Fruit fly (Drosophila melanogaster) whole organism, embryonic: ENCODE measurements around the gene CG3078.

ENCODE experiments used
- CG10654 ChIP-seq: fragments of 200-800 bp; sonication (Bioruptor generic); optimal IDR thresholded peaks from 2 replicates; lab custom pipeline; 2016; ENCODE audit warnings: missing biosample characterization, missing genetic modification characterization
- CG12155 ChIP-seq: fragments of 200-800 bp; sonication (Bioruptor generic); optimal IDR thresholded peaks from 3 replicates; lab custom pipeline; 2016; ENCODE audit warnings: missing biosample characterization, missing genetic modification characterization
- CG13287 ChIP-seq: fragments of 200-800 bp; sonication (Bioruptor generic); IDR thresholded peaks from 2 replicates; pipeline ENCODE4 v1.3.6; 2022; ENCODE audit warnings: missing biosample characterization, missing genetic modification characterization; ENCODE audit not compliant: partially characterized antibody
- CG18011 ChIP-seq: fragments of 200-800 bp; sonication (Bioruptor generic); optimal IDR thresholded peaks from 2 replicates; lab custom pipeline; 2017; ENCODE audit warnings: missing biosample characterization, missing genetic modification characterization, mild to moderate bottlenecking, moderate library complexity, missing genotype
- CG1832 ChIP-seq: fragments of 200-800 bp; sonication (Bioruptor generic); optimal IDR thresholded peaks from 2 replicates; lab custom pipeline; 2017; ENCODE audit warnings: missing biosample characterization, mild to moderate bottlenecking, missing genetic modification characterization, inconsistent platforms
- CG2116 ChIP-seq: fragments of 200-800 bp; sonication (Bioruptor generic); optimal IDR thresholded peaks from 3 replicates; lab custom pipeline; 2018; ENCODE audit warnings: missing biosample characterization, mild to moderate bottlenecking, missing genetic modification characterization
- CG3726 ChIP-seq: fragments of 200-800 bp; sonication (Bioruptor generic); IDR thresholded peaks from 3 replicates; pipeline ENCODE4, ENCODE4 v1.3.6; 2022; ENCODE audit warnings: missing biosample characterization, missing genetic modification characterization
- CG4360 ChIP-seq: fragments of 200-800 bp; sonication (Bioruptor generic); IDR thresholded peaks from 2 replicates; pipeline ENCODE4 v1.3.6; 2022; ENCODE audit warnings: missing biosample characterization, missing genetic modification characterization
- CG4854 ChIP-seq: fragments of 200-800 bp; sonication (Bioruptor generic); optimal IDR thresholded peaks from 2 replicates; lab custom pipeline; 2016; ENCODE audit warnings: missing biosample characterization, missing genetic modification characterization, inconsistent platforms
- CG5180 ChIP-seq: fragments of 200-800 bp; sonication (Bioruptor generic); optimal IDR thresholded peaks from 3 replicates; lab custom pipeline; 2017; ENCODE audit warnings: missing biosample characterization, missing genetic modification characterization, mild to moderate bottlenecking, moderate library complexity, missing genetic modification reagents
- CG8388 ChIP-seq: fragments of 200-800 bp; sonication (Bioruptor generic); optimal IDR thresholded peaks from 2 replicates; lab custom pipeline; 2019; ENCODE audit warnings: missing biosample characterization, mild to moderate bottlenecking, missing genetic modification characterization, moderate library complexity
- Chrac-16 ChIP-seq: fragments of 200-800 bp; sonication (Bioruptor generic); optimal IDR thresholded peaks from 3 replicates; lab custom pipeline; 2016; ENCODE audit warnings: missing biosample characterization, missing genetic modification characterization
- Dll ChIP-seq: fragments of 200-800 bp; sonication (Bioruptor generic); IDR thresholded peaks from 4 replicates; pipeline ENCODE4 v1.3.6; 2022; ENCODE audit warnings: missing biosample characterization, missing genetic modification characterization; ENCODE audit not compliant: partially characterized antibody
- Drgx ChIP-seq: fragments of 200-800 bp; sonication (Bioruptor generic); IDR thresholded peaks from 2 replicates; pipeline ENCODE4 v1.3.6; 2022; ENCODE audit warnings: missing biosample characterization, missing genetic modification characterization
- Hr78 ChIP-seq, 2 experiments: fragments of 200-800 bp in 1 of 2; fragments of >200 bp in 1 of 2; sonication (Bioruptor generic) in 1 of 2; optimal IDR thresholded peaks; 2 replicates each; lab custom pipeline; 2017 to 2019; ENCODE audit warnings: missing biosample characterization in 2 of 2, missing genetic modification characterization in 2 of 2, mild to moderate bottlenecking in 1 of 2, moderate library complexity in 1 of 2
- MBD-R2 ChIP-seq: fragments of 200-800 bp; sonication (Bioruptor generic); IDR thresholded peaks from 2 replicates; pipeline ENCODE4 v1.3.6; 2022; ENCODE audit warnings: missing biosample characterization, missing genetic modification characterization
- Med ChIP-seq: fragments of 200-800 bp; sonication (Bioruptor generic); peaks from one replicate; lab custom pipeline; 2016; ENCODE audit warnings: missing biosample characterization, missing genetic modification characterization, mild to moderate bottlenecking, inconsistent platforms, moderate library complexity
- Tbp ChIP-seq: fragments of >200 bp; optimal IDR thresholded peaks from 2 replicates; lab custom pipeline; 2018; ENCODE audit warnings: missing biosample characterization, missing genetic modification characterization
- al ChIP-seq: fragments of 200-800 bp; sonication (Bioruptor generic); IDR thresholded peaks from 2 replicates; pipeline ENCODE4 v1.3.6; 2022; ENCODE audit warnings: missing biosample characterization, missing genetic modification characterization
- bbx ChIP-seq: fragments of 200-800 bp; sonication (Bioruptor generic); IDR thresholded peaks from 2 replicates; pipeline ENCODE4 v1.3.6; 2022; ENCODE audit warnings: missing biosample characterization, missing genetic modification characterization; ENCODE audit not compliant: partially characterized antibody
- bsh ChIP-seq, 2 experiments: fragments of 200-800 bp; sonication (Bioruptor generic); optimal IDR thresholded peaks; 2 replicates each; lab custom pipeline; 2017 to 2018; ENCODE audit warnings: mild to moderate bottlenecking in 2 of 2, missing biosample characterization in 2 of 2, missing genetic modification characterization in 2 of 2, moderate library complexity in 1 of 2
- cg ChIP-seq: fragments of 200-800 bp; sonication (Bioruptor generic); optimal IDR thresholded peaks from 3 replicates; lab custom pipeline; 2019; ENCODE audit warnings: missing biosample characterization, mild to moderate bottlenecking, missing genetic modification characterization, moderate library complexity
- chinmo ChIP-seq: fragments of 200-800 bp; sonication (Bioruptor generic); IDR thresholded peaks from 4 replicates; pipeline ENCODE4 v1.3.6; 2022; ENCODE audit warnings: missing biosample characterization, missing genetic modification characterization; ENCODE audit not compliant: partially characterized antibody
- chm ChIP-seq: fragments of 200-800 bp; sonication (Bioruptor generic); IDR thresholded peaks from 2 replicates; pipeline ENCODE4 v1.3.6; 2022; ENCODE audit warnings: missing biosample characterization, missing genetic modification characterization
- crol ChIP-seq: fragments of 200-800 bp; sonication (Bioruptor generic); IDR thresholded peaks from 2 replicates; pipeline ENCODE4 v1.3.6; 2022; ENCODE audit warnings: missing biosample characterization, missing genetic modification characterization
- dmrt11E ChIP-seq: fragments of 200-800 bp; sonication (Bioruptor generic); optimal IDR thresholded peaks from 3 replicates; lab custom pipeline; 2018; ENCODE audit warnings: missing biosample characterization, mild to moderate bottlenecking, missing genetic modification characterization, moderate library complexity
- fd102C ChIP-seq: fragments of 200-800 bp; sonication (Bioruptor generic); optimal IDR thresholded peaks from 2 replicates; lab custom pipeline; 2018; ENCODE audit warnings: missing biosample characterization, mild to moderate bottlenecking, missing genetic modification characterization, moderate library complexity
- grn ChIP-seq: fragments of 200-800 bp; sonication (Bioruptor generic); optimal IDR thresholded peaks from 3 replicates; lab custom pipeline; 2017; ENCODE audit warnings: missing biosample characterization, missing genetic modification characterization
- hb ChIP-seq: fragments of 200-800 bp; sonication (Bioruptor generic); IDR thresholded peaks from 3 replicates; pipeline ENCODE4 v1.3.6; 2022; ENCODE audit warnings: missing biosample characterization, missing genetic modification characterization; ENCODE audit not compliant: partially characterized antibody
- kni ChIP-seq: fragments of 200-800 bp; sonication (Bioruptor generic); optimal IDR thresholded peaks from 3 replicates; lab custom pipeline; 2017; ENCODE audit warnings: mild to moderate bottlenecking, missing biosample characterization, missing genetic modification reagents, missing genetic modification characterization
- nmo ChIP-seq: fragments of 200-800 bp; sonication (Bioruptor generic); optimal IDR thresholded peaks from 2 replicates; lab custom pipeline; 2018; ENCODE audit warnings: missing biosample characterization, mild to moderate bottlenecking, missing genetic modification characterization, moderate library complexity
- nom ChIP-seq: fragments of 200-800 bp; sonication (Bioruptor generic); optimal IDR thresholded peaks from 2 replicates; lab custom pipeline; 2017; ENCODE audit warnings: missing biosample characterization, missing genetic modification characterization, mild to moderate bottlenecking, moderate library complexity, missing genetic modification reagents
- onecut ChIP-seq: fragments of 200-800 bp; sonication (Bioruptor generic); IDR thresholded peaks from 2 replicates; pipeline ENCODE4 v1.3.6; 2022; ENCODE audit warnings: missing biosample characterization, missing genetic modification characterization
- pan ChIP-seq, 4 experiments: fragments of >200 bp in 3 of 4; fragments of 200-800 bp in 1 of 4; sonication (Bioruptor generic) in 1 of 4; optimal IDR thresholded peaks in 3 of 4; IDR thresholded peaks in 1 of 4; 2 replicates each; pipeline versions ENCODE4 v1.3.6 to Lab custom; 2017 to 2022; ENCODE audit warnings: missing biosample characterization in 2 of 4, missing genetic modification characterization in 2 of 4, mixed read lengths in 1 of 4
- sqz ChIP-seq: fragments of 200-800 bp; sonication (Bioruptor generic); optimal IDR thresholded peaks from 3 replicates; lab custom pipeline; 2018; ENCODE audit warnings: missing biosample characterization, mild to moderate bottlenecking, missing genetic modification characterization
- sr ChIP-seq: fragments of 200-800 bp; sonication (Bioruptor generic); IDR thresholded peaks from 3 replicates; pipeline ENCODE4 v1.3.6; 2022; ENCODE audit warnings: missing biosample characterization, missing genetic modification characterization
- usp ChIP-seq: fragments of >200 bp; optimal IDR thresholded peaks from 2 replicates; lab custom pipeline; 2017; ENCODE audit warnings: missing biosample characterization, missing genetic modification characterization
- zfh1 ChIP-seq: fragments of 200-800 bp; sonication (Bioruptor generic); IDR thresholded peaks from 3 replicates; pipeline ENCODE4 v1.3.6; 2022; ENCODE audit warnings: missing biosample characterization, missing genetic modification characterization

CG3078 gene

DNA sequence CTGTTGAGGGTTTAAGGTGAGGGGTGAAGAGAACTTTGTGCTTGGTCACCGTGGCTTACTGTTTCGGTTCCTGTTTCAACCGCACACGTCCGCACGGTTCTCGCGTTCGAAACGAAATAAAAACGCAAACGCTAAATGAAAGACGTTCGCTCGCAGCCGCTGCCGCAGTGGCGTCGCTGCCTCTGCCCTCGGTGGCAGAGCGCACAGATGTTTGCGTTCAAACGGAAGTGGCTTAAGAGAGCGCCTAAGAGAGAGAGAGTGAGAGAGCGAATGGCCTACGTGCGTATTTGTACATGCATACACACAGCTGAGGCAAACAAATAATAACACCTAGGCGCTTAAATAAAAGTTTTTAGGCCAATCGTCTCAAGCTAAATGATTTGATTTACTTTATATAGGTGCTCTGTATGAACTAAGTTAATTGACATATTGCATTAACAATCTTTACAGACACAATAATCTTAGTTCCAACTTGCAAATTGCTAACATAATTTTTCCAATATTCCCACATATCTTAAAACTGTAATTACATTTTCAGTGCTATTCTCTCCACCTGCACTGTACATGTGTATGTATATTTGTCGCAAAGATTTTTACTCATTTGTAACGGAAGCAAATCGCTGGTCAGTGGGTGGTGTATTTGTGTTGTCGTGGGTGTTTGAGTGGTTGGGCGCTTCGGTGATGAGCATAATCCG is 33.8 kb upstream of the CG3078 start, which contains the start of gene CG2865 (continued):
- no peak for TF ChIP-seq pan (optimal IDR thresholded peaks at IDR 0.05; lab: Kevin White, UChicago)
- TF ChIP-seq pan (GFP tag; optimal IDR thresholded peaks at IDR 0.05 in 1 of 2, IDR thresholded peaks at IDR 0.05 in 1 of 2), result peak in 1 of 2 experiments; percentile 88
- TF ChIP-seq CG4360 (GFP tag; lab: Robert Waterston, UW), result peak; percentile 48
- peak; percentile 73 for TF ChIP-seq CG4854
- no peak for TF ChIP-seq Tbp
- TF ChIP-seq CG10654 (GFP tag; lab: Kevin White, UChicago), result peak; percentile 81
- no peak for TF ChIP-seq Dll (GFP tag; lab: Robert Waterston, UW)
- TF ChIP-seq zfh1, result no peak; the same call in none of the 3 replicates
- TF ChIP-seq dmrt11E (tag; lab: Kevin White, UChicago), result peak; percentile 92
- peak; percentile 84 for TF ChIP-seq al (GFP tag; lab: Robert Waterston, UW)
- no peak for TF ChIP-seq usp
- peak; percentile 56 for TF ChIP-seq CG13287
- TF ChIP-seq fd102C (GFP tag; lab: Kevin White, UChicago), result peak; percentile 57
- TF ChIP-seq CG18011 (GFP tag; lab: Kevin White, UChicago), result peak; percentile 80
- no peak for TF ChIP-seq hb (GFP tag; lab: Robert Waterston, UW)
- no peak for TF ChIP-seq CG1832

DNA sequence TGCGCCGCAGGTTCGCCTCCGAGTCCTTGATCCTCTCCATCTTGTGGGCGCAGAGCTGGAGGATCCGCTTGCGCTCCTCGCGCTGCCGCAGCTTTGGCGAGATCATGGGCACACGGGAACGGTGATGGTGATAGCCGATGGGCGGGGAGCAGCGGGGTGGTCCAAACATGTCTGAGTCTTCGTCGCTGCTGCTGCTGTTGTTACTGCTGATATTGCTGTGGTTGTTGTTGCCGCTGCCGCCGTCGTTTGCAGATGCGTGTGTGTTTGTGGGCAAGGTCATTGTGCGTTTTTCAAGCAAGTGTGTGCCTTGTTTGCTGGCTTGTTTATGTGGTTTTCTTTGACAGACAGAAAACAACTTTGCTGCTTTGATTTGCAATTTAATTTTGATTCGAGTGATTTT is 32.7 kb upstream of the CG3078 start:
- TF ChIP-seq CG5180 (GFP tag; lab: Kevin White, UChicago) (peak; percentile 47), nmo (GFP tag; lab: Kevin White, UChicago) (no peak), al (GFP tag; lab: Robert Waterston, UW) (no peak), bbx (GFP tag; lab: Robert Waterston, UW) (no peak), crol (peak; percentile 56), CG4360 (GFP tag; lab: Robert Waterston, UW) (peak; percentile 81), kni (GFP tag; lab: Kevin White, UChicago) (no peak), chm (GFP tag; lab: Robert Waterston, UW) (0 out of 2 replicates have a peak, but pooled peaks have one; percentile 12), cg (GFP tag; lab: Kevin White, UChicago) (peak; percentile 17)

DNA sequence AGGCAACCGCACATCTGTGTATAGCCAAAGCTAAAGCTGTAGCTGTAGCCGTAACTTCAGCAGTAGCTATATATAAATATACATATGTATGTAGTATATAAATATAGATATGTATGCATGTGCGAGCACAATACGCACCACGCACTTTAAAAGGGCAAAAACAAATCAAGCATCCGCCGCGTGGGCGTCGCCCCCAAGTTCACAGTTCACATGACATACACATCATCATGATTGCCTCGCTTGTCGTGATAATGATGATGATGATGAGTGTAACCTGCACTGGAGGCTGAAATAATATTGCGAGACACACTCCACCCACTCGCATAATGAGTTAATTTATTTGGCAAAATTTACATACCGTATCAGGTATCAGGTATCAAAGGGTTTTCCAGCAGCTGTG is 31.4 kb upstream of the CG3078 start:
- TF ChIP-seq sr (GFP tag; lab: Robert Waterston, UW) (peak; percentile 82), Med (GFP tag; lab: Kevin White, UChicago) (peak; percentile 9), Hr78 (GFP tag; optimal IDR thresholded peaks at IDR 0.05; lab: Kevin White, UChicago) (peak in 1 of 2 experiments; percentile 90), CG12155 (no peak)
- TF ChIP-seq, all 482 proteins: peak for 3

DNA sequence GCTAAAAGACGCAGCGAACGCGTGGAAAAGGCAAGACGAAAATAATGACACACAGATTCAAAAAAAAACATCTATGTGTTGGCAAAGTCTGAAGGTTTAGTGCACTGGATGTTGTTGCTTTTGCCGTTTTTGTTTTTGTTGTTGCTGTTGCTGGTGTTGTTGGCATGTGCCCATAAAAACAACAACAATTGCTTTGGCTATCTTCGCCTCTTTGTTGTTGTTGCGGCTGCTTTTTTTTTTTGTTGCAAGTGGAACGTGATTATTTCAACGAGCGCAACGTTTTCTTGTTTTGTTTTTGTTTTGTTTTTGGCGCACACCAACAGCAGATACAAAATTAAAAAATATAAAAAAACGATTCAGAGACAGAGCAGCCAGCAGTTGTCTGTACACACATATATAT is 29.5 kb upstream of the CG3078 start:
- no peak for TF ChIP-seq grn (GFP tag; lab: Kevin White, UChicago)
- no peak for TF ChIP-seq CG3726 (GFP tag; lab: Robert Waterston, UW)
- TF ChIP-seq nom (GFP tag; lab: Kevin White, UChicago), result peak; percentile 99
- TF ChIP-seq CG4360 (GFP tag; lab: Robert Waterston, UW), result peak; percentile 97
- peak; percentile 90 for TF ChIP-seq Drgx (GFP tag; lab: Robert Waterston, UW)
- TF ChIP-seq CG8388, result no peak
- TF ChIP-seq Chrac-16 (GFP tag; lab: Kevin White, UChicago), result no peak
- TF ChIP-seq sqz, result peak; percentile 56
- no peak for TF ChIP-seq CG2116
- TF ChIP-seq MBD-R2 (GFP tag; lab: Robert Waterston, UW), result no peak
- peak; percentile 9 for TF ChIP-seq cg (GFP tag; lab: Kevin White, UChicago)
- 0 out of 4 replicates have a peak, but pooled peaks have one; percentile 27 for TF ChIP-seq chinmo (GFP tag; lab: Robert Waterston, UW)
- TF ChIP-seq bsh (GFP tag; optimal IDR thresholded peaks at IDR 0.05; lab: Kevin White, UChicago), result peak in 1 of 2 experiments; percentile 98
- TF ChIP-seq onecut (GFP tag; lab: Robert Waterston, UW), result no peak
